Worm (Caenorhabditis elegans): ENCODE results near the gene Y41C4A.9.

- TF ChIP-seq ekl-4 (GFP tag; IDR thresholded peaks at IDR 0.05): no peak
- no peak for TF ChIP-seq ama-1 (optimal IDR thresholded peaks at IDR 0.05)
- TF ChIP-seq ama-1 (GFP tag; optimal IDR thresholded peaks at IDR 0.05): no peak
- no peak for TF ChIP-seq ceh-91 (GFP tag; IDR thresholded peaks at IDR 0.05)
- no peak for TF ChIP-seq nhr-179 (tag; optimal IDR thresholded peaks at IDR 0.05)
- TF ChIP-seq hrde-1 (tag; optimal IDR thresholded peaks at IDR 0.05; ENCODE audit: borderline replicate concordance): no peak
- no peak for TF ChIP-seq attf-3 (GFP tag; conservative IDR thresholded peaks at IDR 0.05)
Measured at ce11 chrIII:11727010-11727409, 8.6 kb upstream of the Y41C4A.9 start.

All from whole organism, young adult.